Fruit fly (Drosophila melanogaster) whole organism, adult: ENCODE data around the gene comm2.

Experiments
- CG12768 ChIP-seq: fragments of 200-800 bp; sonication (Bioruptor generic); optimal IDR thresholded peaks from 2 replicates; lab custom pipeline; 2017; ENCODE audit warnings: missing biosample characterization, missing genetic modification characterization, mild to moderate bottlenecking, moderate library complexity, missing genetic modification reagents
- CG5204 ChIP-seq: fragments of 200-800 bp; sonication (Bioruptor generic); optimal IDR thresholded peaks from 2 replicates; lab custom pipeline; 2016; ENCODE audit warnings: missing biosample characterization, missing genetic modification characterization
- Clk ChIP-seq: fragments of 200-800 bp; sonication (Bioruptor generic); optimal IDR thresholded peaks from 2 replicates; lab custom pipeline; 2017; ENCODE audit warnings: missing biosample characterization, missing genetic modification characterization
- Mnt ChIP-seq: fragments of 200-800 bp; sonication (Bioruptor generic); optimal IDR thresholded peaks from 2 replicates; lab custom pipeline; 2016; ENCODE audit warnings: missing biosample characterization, mild to moderate bottlenecking, missing genetic modification characterization
- cic ChIP-seq: fragments of 200-800 bp; sonication (Bioruptor generic); optimal IDR thresholded peaks from 2 replicates; lab custom pipeline; 2017; ENCODE audit warnings: missing biosample characterization, mild to moderate bottlenecking, missing genetic modification characterization, moderate library complexity
- cnc ChIP-seq, 2 experiments: fragments of >200 bp; optimal IDR thresholded peaks; 2 replicates each; lab custom pipeline; 2017
- pad ChIP-seq: fragments of 200-800 bp; sonication (Bioruptor generic); optimal IDR thresholded peaks from 3 replicates; lab custom pipeline; 2017; ENCODE audit warnings: missing biosample characterization, missing genetic modification characterization, mild to moderate bottlenecking, moderate library complexity, missing genetic modification reagents
- tj ChIP-seq: fragments of 200-800 bp; sonication (Bioruptor generic); optimal IDR thresholded peaks from 3 replicates; lab custom pipeline; 2017; ENCODE audit warnings: missing biosample characterization, mild to moderate bottlenecking, missing genetic modification characterization, moderate library complexity

DNA sequence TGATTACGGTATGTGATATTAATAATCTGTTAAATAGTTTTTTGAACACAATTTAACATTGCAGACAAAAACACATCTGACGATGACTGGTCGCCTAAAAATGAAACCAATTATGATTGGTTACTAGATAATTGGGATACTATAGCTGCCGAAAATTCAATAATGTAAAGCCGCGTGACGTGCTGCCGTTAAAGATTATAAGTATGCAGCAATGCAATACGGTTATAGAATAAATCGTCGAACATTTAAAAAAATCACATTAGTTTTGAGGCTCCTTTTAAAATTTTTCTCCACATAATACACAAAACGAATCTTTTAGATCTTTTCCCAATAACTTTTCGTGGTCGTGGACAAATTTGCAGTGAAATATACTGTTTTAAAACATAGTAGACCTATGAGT lies 17.9 kb upstream of the comm2 start, which contains the start of gene CG42570:
- TF ChIP-seq CG5204 (GFP tag; lab: Kevin White, UChicago) (no peak), pad (GFP tag; lab: Kevin White, UChicago) (no peak), tj (GFP tag; lab: Kevin White, UChicago) (no peak), cic (GFP tag; lab: Kevin White, UChicago) (no peak), Clk (GFP tag; lab: Kevin White, UChicago) (no peak), cnc (optimal IDR thresholded peaks at IDR 0.05; lab: Kevin White, UChicago) (no peak), Mnt (GFP tag; lab: Kevin White, UChicago) (no peak), CG12768 (no peak)
